Worm (Caenorhabditis elegans) whole organism, midembryonic: Measurements from ENCODE around the gene ostf-4.

Experiments
- T22C8.4 ChIP-seq: fragments of 200-800 bp; sonication (Bioruptor generic); IDR thresholded peaks from 2 replicates; pipeline ENCODE4 v1.3.6; 2022; ENCODE audit warnings: missing genetic modification characterization, missing compliant biosample characterization
- flt-1 ChIP-seq: fragments of 200-800 bp; sonication (Bioruptor generic); IDR thresholded peaks from 2 replicates; pipeline ENCODE4 v1.3.6; 2022; ENCODE audit warnings: missing genetic modification characterization, missing compliant biosample characterization
- klf-2 ChIP-seq: fragments of 200-800 bp; sonication (Bioruptor generic); conservative IDR thresholded peaks from 2 replicates; pipeline ENCODE4 v1.3.6; 2022; ENCODE audit warnings: missing genetic modification reagents, missing genetic modification characterization, missing compliant biosample characterization
- med-1 ChIP-seq: sonication (generic microtip); optimal IDR thresholded peaks from 2 replicates; lab custom pipeline; 2017; ENCODE audit warnings: missing genetic modification characterization, mild to moderate bottlenecking, missing compliant biosample characterization, antibody characterized with exemption, missing genetic modification reagents; ENCODE audit not compliant: insufficient read depth
- ref-1 ChIP-seq: fragments of 200-800 bp; sonication (Bioruptor generic); conservative IDR thresholded peaks from 2 replicates; pipeline ENCODE4 v1.3.6; 2022; ENCODE audit warnings: missing genetic modification reagents, missing genetic modification characterization, missing compliant biosample characterization
- tab-1 ChIP-seq: fragments of 200-800 bp; sonication (Bioruptor generic); IDR thresholded peaks from 2 replicates; pipeline ENCODE4 v1.3.6; 2022; ENCODE audit warnings: missing genetic modification characterization, missing compliant biosample characterization
- ztf-23 ChIP-seq: fragments of 200-800 bp; sonication (Bioruptor generic); IDR thresholded peaks from 2 replicates; pipeline ENCODE4 v1.3.6; 2022; ENCODE audit warnings: missing genetic modification reagents, missing genetic modification characterization, missing compliant biosample characterization

DNA sequence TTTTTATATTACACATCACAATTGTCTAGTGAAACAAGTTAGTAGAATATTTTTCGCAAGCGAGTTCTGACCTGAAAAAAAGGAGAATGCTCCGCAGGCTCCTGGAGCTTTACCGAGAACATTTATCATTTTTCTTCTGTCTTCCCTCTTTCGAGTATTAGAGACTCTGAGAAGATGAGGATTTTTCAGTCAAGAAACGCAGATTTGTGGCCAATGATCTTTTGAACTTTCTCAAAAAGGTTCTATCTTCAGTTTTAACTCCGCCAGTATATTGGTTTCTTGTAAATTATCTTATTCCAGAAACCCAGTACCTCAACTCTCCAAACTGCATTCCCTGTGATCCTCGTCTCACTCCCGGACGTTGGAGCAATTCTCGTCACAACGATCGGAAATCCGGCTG is 32.7 kb downstream of the ostf-4 start, which contains the start of gene K10G9.2:
- TF ChIP-seq klf-2 (GFP tag; lab: Robert Waterston, UW), result no peak
- no peak for TF ChIP-seq flt-1 (GFP tag; lab: Robert Waterston, UW)
- TF ChIP-seq T22C8.4 (GFP tag; lab: Robert Waterston, UW), result no peak
- no peak for TF ChIP-seq ztf-23 (GFP tag; lab: Robert Waterston, UW)
- no peak for TF ChIP-seq tab-1 (GFP tag; lab: Robert Waterston, UW)
- TF ChIP-seq ref-1 (GFP tag; lab: Robert Waterston, UW), result no peak
- no peak for TF ChIP-seq med-1
